Worm (Caenorhabditis elegans): ENCODE data around the gene denn-4.

- TF ChIP-seq nhr-21 (tag; optimal IDR thresholded peaks at IDR 0.05): no peak
- TF ChIP-seq aly-2 (tag; optimal IDR thresholded peaks at IDR 0.05): no peak
Observed at ce11 chrIV:1891586-1891985, 32.2 kb upstream of the denn-4 start.
